Fruit fly (Drosophila melanogaster): ENCODE results near the gene obst-E.

obst-E gene

DNA sequence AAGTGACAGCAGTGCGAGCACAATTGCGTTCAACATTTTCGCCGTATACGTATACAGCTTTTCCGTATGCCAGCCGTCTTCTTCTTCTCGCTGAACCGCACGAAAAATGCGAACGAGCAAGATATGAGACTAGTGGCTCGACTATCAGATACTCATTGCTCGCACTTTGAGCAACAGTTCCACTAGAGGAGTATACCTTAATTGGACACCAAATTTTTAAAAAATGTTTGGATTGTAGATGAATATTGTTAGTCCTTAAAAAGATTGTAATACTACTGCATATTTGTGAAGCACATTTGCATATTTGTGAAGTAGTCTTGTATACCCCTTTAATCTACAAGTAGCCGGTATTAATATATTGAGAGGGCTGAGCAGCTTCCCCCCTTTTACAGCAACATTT, 12.2 kb upstream of the obst-E start (continued):
- TF ChIP-seq Sox100B (GFP tag; optimal IDR thresholded peaks at IDR 0.05) (no peak), CG5245 (GFP tag; optimal IDR thresholded peaks at IDR 0.05) (no peak), CG18262 (tag; optimal IDR thresholded peaks at IDR 0.05) (no peak), Fer1 (GFP tag; optimal IDR thresholded peaks at IDR 0.05) (peak; percentile 34), CG7987 (GFP tag; optimal IDR thresholded peaks at IDR 0.05) (no peak), otp (GFP tag; IDR thresholded peaks at IDR 0.05) (no peak), Dref (GFP tag; IDR thresholded peaks at IDR 0.05) (no peak), Vsx1 (GFP tag; optimal IDR thresholded peaks at IDR 0.05) (no peak), dimm (GFP tag; IDR thresholded peaks at IDR 0.05) (no peak), CrebB (tag; optimal IDR thresholded peaks at IDR 0.05) (no peak), Doc2 (GFP tag; IDR thresholded peaks at IDR 0.05) (no peak), ems (GFP tag; optimal IDR thresholded peaks at IDR 0.05) (no peak), CG15514 (GFP tag; optimal IDR thresholded peaks at IDR 0.05) (peak; percentile 8), insv (GFP tag; optimal IDR thresholded peaks at IDR 0.05) (no peak), Dek (tag; optimal IDR thresholded peaks at IDR 0.05) (no peak), eyg (GFP tag; optimal IDR thresholded peaks at IDR 0.05) (no peak), TFAM (GFP tag; optimal IDR thresholded peaks at IDR 0.05) (no peak), Dp (GFP tag; optimal IDR thresholded peaks at IDR 0.05) (no peak), CG14441 (GFP tag; IDR thresholded peaks at IDR 0.05) (no peak), az2 (GFP tag; optimal IDR thresholded peaks at IDR 0.05) (no peak), CG11695 (GFP tag; IDR thresholded peaks at IDR 0.05) (no peak; the same call in 2 of the 3 replicates), repo (GFP tag; optimal IDR thresholded peaks at IDR 0.05) (no peak), CG11723 (GFP tag; optimal IDR thresholded peaks at IDR 0.05) (no peak), CG34376 (GFP tag; optimal IDR thresholded peaks at IDR 0.05) (no peak), CG8359 (GFP tag; optimal IDR thresholded peaks at IDR 0.05; ENCODE audit: borderline replicate concordance) (no peak), stwl (tag; optimal IDR thresholded peaks at IDR 0.05) (no peak), CG14710 (tag; optimal IDR thresholded peaks at IDR 0.05) (no peak), CG6683 (GFP tag; optimal IDR thresholded peaks at IDR 0.05) (no peak), HLH54F (GFP tag; optimal IDR thresholded peaks at IDR 0.05) (peak; percentile 5), CG7745 (tag; optimal IDR thresholded peaks at IDR 0.05) (no peak), da (GFP tag; optimal IDR thresholded peaks at IDR 0.05) (no peak), her (GFP tag; optimal IDR thresholded peaks at IDR 0.05) (no peak), ac (GFP tag; optimal IDR thresholded peaks at IDR 0.05) (no peak), CG11504 (tag; optimal IDR thresholded peaks at IDR 0.05) (peak; percentile 51), CG11456 (GFP tag; IDR thresholded peaks at IDR 0.05) (no peak), CG6813 (GFP tag; optimal IDR thresholded peaks at IDR 0.05) (no peak), sqz (GFP tag; optimal IDR thresholded peaks at IDR 0.05) (no peak), pnt (GFP tag; optimal IDR thresholded peaks at IDR 0.05) (no peak), stc (GFP tag; IDR thresholded peaks at IDR 0.05) (no peak), mirr (GFP tag; optimal IDR thresholded peaks at IDR 0.05) (no peak), vnd (GFP tag; IDR thresholded peaks at IDR 0.05; ENCODE audit: partially characterized antibody) (peak; percentile 53), CG7839 (tag; optimal IDR thresholded peaks at IDR 0.05) (peak; percentile 50), dan (GFP tag; IDR thresholded peaks at IDR 0.05) (no peak), CG17186 (GFP tag; optimal IDR thresholded peaks at IDR 0.05) (no peak), dati (GFP tag; IDR thresholded peaks at IDR 0.05) (no peak), MBD-R2 (GFP tag; IDR thresholded peaks at IDR 0.05) (no peak), vfl (GFP tag; optimal IDR thresholded peaks at IDR 0.05) (no peak), run (tag; optimal IDR thresholded peaks at IDR 0.05) (no peak), CG15601 (tag; optimal IDR thresholded peaks at IDR 0.05) (no peak), gcm (GFP tag; optimal IDR thresholded peaks at IDR 0.05) (no peak), zen2 (GFP tag; IDR thresholded peaks at IDR 0.05; ENCODE audit: partially characterized antibody) (no peak)

Data from whole organism, embryonic.